Worm (Caenorhabditis elegans) whole organism, L2 larva: ENCODE results near the gene F16B4.4.

ENCODE experiments used
- C34F6.9 ChIP-seq: fragments of 150-350 bp; optimal IDR thresholded peaks from 2 replicates; lab custom pipeline; 2014; ENCODE audit warnings: missing biosample characterization, missing genetic modification characterization
- R02D3.7 ChIP-seq: fragments of 150-350 bp; optimal IDR thresholded peaks from 2 replicates; lab custom pipeline; 2014; ENCODE audit warnings: missing biosample characterization, missing genetic modification characterization
- alr-1 ChIP-seq: fragments of 150-350 bp; optimal IDR thresholded peaks from 2 replicates; lab custom pipeline; 2014; ENCODE audit warnings: missing biosample characterization, missing genetic modification characterization
- ama-1 ChIP-seq: fragments of 150-350 bp; optimal IDR thresholded peaks from 2 replicates; lab custom pipeline; 2018; ENCODE audit warnings: inconsistent platforms
- blmp-1 ChIP-seq: sonication (generic microtip); optimal IDR thresholded peaks from 2 replicates; lab custom pipeline; 2017; ENCODE audit warnings: missing genetic modification characterization, mild to moderate bottlenecking, missing compliant biosample characterization, antibody characterized with exemption, moderate library complexity; ENCODE audit not compliant: insufficient read depth
- ceh-16 ChIP-seq: fragments of 150-350 bp; optimal IDR thresholded peaks from 2 replicates; lab custom pipeline; 2014; ENCODE audit warnings: missing biosample characterization, missing genetic modification characterization
- ceh-82 ChIP-seq: fragments of 150-350 bp; optimal IDR thresholded peaks from 2 replicates; lab custom pipeline; 2014; ENCODE audit warnings: missing biosample characterization, missing genetic modification characterization
- crh-2 ChIP-seq: sonication (generic microtip); optimal IDR thresholded peaks from 2 replicates; lab custom pipeline; 2017; ENCODE audit warnings: missing biosample characterization, missing genetic modification characterization
- egl-27 ChIP-seq: sonication (generic microtip); optimal IDR thresholded peaks from 3 replicates; lab custom pipeline; 2017; ENCODE audit warnings: missing biosample characterization, missing genetic modification reagents, missing genetic modification characterization
- elt-1 ChIP-seq: fragments of 150-350 bp; optimal IDR thresholded peaks from 2 replicates; lab custom pipeline; 2014; ENCODE audit warnings: missing biosample characterization, missing genetic modification characterization
- fos-1 ChIP-seq: fragments of 150-350 bp; optimal IDR thresholded peaks from 2 replicates; lab custom pipeline; 2014; ENCODE audit warnings: missing biosample characterization, missing genetic modification characterization
- gmeb-1 ChIP-seq: fragments of 150-350 bp; optimal IDR thresholded peaks from 2 replicates; lab custom pipeline; 2014; ENCODE audit warnings: missing biosample characterization, missing genetic modification characterization
- lin-11 ChIP-seq: fragments of 150-350 bp; sonication (generic microtip); optimal IDR thresholded peaks from 2 replicates; lab custom pipeline; 2014; ENCODE audit warnings: missing biosample characterization, missing genetic modification characterization, inconsistent platforms, mixed read lengths
- lin-13 ChIP-seq: fragments of 150-350 bp; optimal IDR thresholded peaks from 2 replicates; lab custom pipeline; 2014; ENCODE audit warnings: missing biosample characterization, missing genetic modification reagents, missing genetic modification characterization
- lin-39 ChIP-seq: fragments of 150-350 bp; optimal IDR thresholded peaks from 2 replicates; lab custom pipeline; 2014; ENCODE audit warnings: missing biosample characterization, missing genetic modification reagents, missing genetic modification characterization
- lsy-2 ChIP-seq, 2 experiments: fragments of 150-350 bp in 1 of 2; sonication (generic microtip) in 1 of 2; optimal IDR thresholded peaks; 2 replicates each; lab custom pipeline; 2014 to 2017; ENCODE audit warnings: missing biosample characterization in 2 of 2, missing genetic modification characterization in 2 of 2
- mbf-1 ChIP-seq: sonication (generic microtip); optimal IDR thresholded peaks from 2 replicates; lab custom pipeline; 2017; ENCODE audit warnings: missing biosample characterization, missing genetic modification characterization
- mdl-1 ChIP-seq, 2 experiments: fragments of 150-350 bp in 1 of 2; sonication (generic microtip) in 1 of 2; optimal IDR thresholded peaks; 2 replicates each; lab custom pipeline; 2017; ENCODE audit warnings: missing biosample characterization in 2 of 2, missing genetic modification characterization in 2 of 2
- nhr-10 ChIP-seq: sonication (generic microtip); optimal IDR thresholded peaks from 2 replicates; lab custom pipeline; 2017; ENCODE audit warnings: missing biosample characterization, missing genetic modification characterization
- nhr-11 ChIP-seq: fragments of 150-350 bp; optimal IDR thresholded peaks from 2 replicates; lab custom pipeline; 2014; ENCODE audit warnings: missing biosample characterization, missing genetic modification characterization
- nhr-12 ChIP-seq: fragments of 150-350 bp; optimal IDR thresholded peaks from 2 replicates; lab custom pipeline; 2014; ENCODE audit warnings: missing biosample characterization, missing genetic modification characterization
- nhr-129 ChIP-seq: fragments of 150-350 bp; optimal IDR thresholded peaks from 2 replicates; lab custom pipeline; 2014; ENCODE audit warnings: missing biosample characterization, missing genetic modification characterization
- nhr-21 ChIP-seq: fragments of 150-350 bp; optimal IDR thresholded peaks from 2 replicates; lab custom pipeline; 2014; ENCODE audit warnings: missing biosample characterization, missing genetic modification characterization
- nhr-23 ChIP-seq: fragments of 150-350 bp; optimal IDR thresholded peaks from 2 replicates; lab custom pipeline; 2014; ENCODE audit warnings: missing biosample characterization, missing genetic modification reagents, missing genetic modification characterization
- nhr-237 ChIP-seq: fragments of 150-350 bp; optimal IDR thresholded peaks from 2 replicates; lab custom pipeline; 2014; ENCODE audit warnings: missing biosample characterization, missing genetic modification characterization
- nhr-25 ChIP-seq: fragments of 150-350 bp; sonication (generic microtip); optimal IDR thresholded peaks from 3 replicates; lab custom pipeline; 2014; ENCODE audit warnings: missing biosample characterization, missing genetic modification characterization
- nhr-6 ChIP-seq: fragments of 150-350 bp; optimal IDR thresholded peaks from 2 replicates; lab custom pipeline; 2014; ENCODE audit warnings: missing biosample characterization, missing genetic modification characterization
- nhr-77 ChIP-seq: fragments of 150-350 bp; optimal IDR thresholded peaks from 2 replicates; lab custom pipeline; 2014; ENCODE audit warnings: missing biosample characterization, missing genetic modification characterization
- skn-1 ChIP-seq: sonication (generic microtip); optimal IDR thresholded peaks from 2 replicates; lab custom pipeline; 2017; ENCODE audit warnings: missing biosample characterization, missing genetic modification characterization
- sma-9 ChIP-seq, 2 experiments: fragments of 150-350 bp in 1 of 2; sonication (generic microtip) in 1 of 2; optimal IDR thresholded peaks; 2 replicates each; lab custom pipeline; 2014 to 2016; ENCODE audit warnings: missing genetic modification characterization in 2 of 2, mild to moderate bottlenecking in 1 of 2, missing biosample characterization in 1 of 2, missing compliant biosample characterization in 1 of 2, missing genetic modification reagents in 1 of 2, moderate library complexity in 1 of 2
- snpc-4 ChIP-seq: fragments of 150-350 bp; optimal IDR thresholded peaks from 2 replicates; lab custom pipeline; 2014; ENCODE audit warnings: missing biosample characterization, missing genetic modification characterization
- unc-39 ChIP-seq: fragments of 150-350 bp; optimal IDR thresholded peaks from 2 replicates; lab custom pipeline; 2014; ENCODE audit warnings: missing biosample characterization, missing genetic modification characterization
- unc-55 ChIP-seq: fragments of 150-350 bp; sonication (generic microtip); optimal IDR thresholded peaks from 3 replicates; lab custom pipeline; 2014; ENCODE audit warnings: missing biosample characterization, missing genetic modification reagents, missing genetic modification characterization
- unc-62 ChIP-seq: fragments of 150-350 bp; optimal IDR thresholded peaks from 2 replicates; lab custom pipeline; 2014; ENCODE audit warnings: missing biosample characterization, missing genetic modification reagents, missing genetic modification characterization
- ztf-1 ChIP-seq: fragments of 200-800 bp; sonication (Bioruptor generic); conservative IDR thresholded peaks from 2 replicates; pipeline ENCODE4 v1.3.6; 2022; ENCODE audit warnings: missing genetic modification characterization, missing compliant biosample characterization
- ztf-11 ChIP-seq: sonication (generic microtip); optimal IDR thresholded peaks from 2 replicates; lab custom pipeline; 2017; ENCODE audit warnings: missing biosample characterization, missing genetic modification characterization
- ztf-4 ChIP-seq: fragments of 150-350 bp; optimal IDR thresholded peaks from 2 replicates; lab custom pipeline; 2014; ENCODE audit warnings: missing biosample characterization, missing genetic modification characterization

F16B4.4 gene

DNA sequence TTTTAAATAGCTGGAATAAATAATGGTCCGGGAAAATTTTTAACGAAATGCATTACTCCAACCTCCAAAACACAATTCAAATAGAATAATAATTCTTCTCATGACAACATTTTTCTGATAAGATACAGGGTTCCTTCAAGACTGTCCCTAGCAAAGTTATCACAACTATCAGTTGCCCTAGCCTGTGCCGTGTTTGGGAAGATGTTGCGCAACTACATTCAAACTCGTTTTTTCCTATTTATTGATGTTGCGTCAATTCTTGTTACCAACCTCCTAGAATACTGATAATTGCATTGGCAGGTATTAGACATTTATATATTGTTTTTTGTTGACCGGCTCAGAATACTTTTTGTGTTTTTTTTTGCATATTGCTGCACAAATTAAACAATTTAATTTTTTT, 38.7 kb upstream of the F16B4.4 start:
- TF ChIP-seq ztf-11 (tag; lab: Kevin White, UChicago) (no peak), mdl-1 (tag; optimal IDR thresholded peaks at IDR 0.05; lab: Kevin White, UChicago) (no peak), lin-13 (no peak), C34F6.9 (tag; lab: Kevin White, UChicago) (no peak), ztf-4 (tag; lab: Kevin White, UChicago) (no peak), unc-55 (GFP tag; lab: Kevin White, UChicago) (no peak), ceh-16 (tag; lab: Kevin White, UChicago) (no peak), nhr-25 (no peak), nhr-12 (tag; lab: Kevin White, UChicago) (no peak), nhr-77 (no peak), fos-1 (tag; lab: Kevin White, UChicago) (no peak), lin-11 (tag; lab: Kevin White, UChicago) (no peak), sma-9 (GFP tag; optimal IDR thresholded peaks at IDR 0.05; lab: Kevin White, UChicago) (no peak), sma-9 (tag; optimal IDR thresholded peaks at IDR 0.05; lab: Kevin White, UChicago) (no peak), lin-39 (tag; lab: Kevin White, UChicago) (no peak), nhr-23 (tag; lab: Kevin White, UChicago) (no peak), nhr-129 (tag; lab: Kevin White, UChicago) (no peak), alr-1 (tag; lab: Kevin White, UChicago) (no peak), nhr-11 (tag; lab: Kevin White, UChicago) (no peak), blmp-1 (no peak)
- TF ChIP-seq, all 48 proteins: peak for 0

DNA sequence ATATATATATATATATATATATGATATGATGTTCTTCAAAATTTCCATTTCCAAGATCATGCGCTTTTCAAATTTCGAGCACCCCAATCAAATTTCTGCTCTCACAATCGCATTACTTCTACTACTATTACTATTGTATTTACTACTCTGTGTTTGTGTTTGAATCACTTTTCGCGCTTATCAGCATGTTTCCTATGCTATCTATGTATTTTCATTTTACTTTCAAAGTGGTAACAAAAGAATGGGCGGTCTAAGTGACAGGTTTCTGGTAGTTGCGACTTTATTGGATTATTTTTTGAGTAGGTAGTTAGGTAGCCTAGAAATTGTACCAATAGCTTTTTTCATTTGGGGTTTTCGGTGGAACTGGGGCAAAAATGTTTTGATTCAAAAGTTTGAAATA, 35.7 kb upstream of the F16B4.4 start:
- TF ChIP-seq R02D3.7 (tag; lab: Kevin White, UChicago) (no peak), crh-2 (tag; lab: Kevin White, UChicago) (no peak), ceh-16 (tag; lab: Kevin White, UChicago) (no peak), nhr-77 (no peak), ama-1 (lab: Kevin White, UChicago) (no peak), lin-39 (tag; lab: Kevin White, UChicago) (no peak), unc-39 (tag; lab: Kevin White, UChicago) (no peak), nhr-6 (no peak), ceh-82 (tag; lab: Kevin White, UChicago) (no peak), lsy-2 (tag; optimal IDR thresholded peaks at IDR 0.05; lab: Kevin White, UChicago) (no peak), egl-27 (tag; lab: Kevin White, UChicago) (no peak), mbf-1 (no peak), ztf-1 (no peak), nhr-21 (tag; lab: Kevin White, UChicago) (no peak), nhr-129 (tag; lab: Kevin White, UChicago) (no peak), nhr-11 (tag; lab: Kevin White, UChicago) (no peak), C34F6.9 (tag; lab: Kevin White, UChicago) (no peak), nhr-10 (tag; lab: Kevin White, UChicago) (no peak), unc-62 (GFP tag; lab: Kevin White, UChicago) (no peak)

DNA sequence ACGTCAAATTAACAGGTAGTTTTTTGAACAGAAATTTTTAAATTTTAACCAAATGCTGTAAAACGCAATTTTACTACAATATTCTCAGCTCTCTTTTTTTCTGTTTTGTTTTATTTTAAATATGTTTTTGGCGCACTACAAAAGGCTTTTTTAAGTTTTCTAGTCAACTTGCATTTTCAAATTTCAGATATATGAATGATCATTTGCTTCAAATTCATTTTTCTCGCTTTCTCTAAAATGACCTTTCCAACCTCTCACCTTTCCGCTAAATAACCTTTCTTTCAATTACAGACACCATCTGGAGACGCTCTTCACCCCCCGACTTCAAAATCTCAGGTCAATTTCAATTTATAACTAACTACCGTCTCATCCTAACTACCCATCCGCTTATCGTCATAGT, 27.0 kb upstream of the F16B4.4 start, which contains the start of gene cdc-25.2:
TSS of gene cdc-25.2 (plus strand) at position 301 of the 400 bp plus-strand sequence.
- TF ChIP-seq ceh-16 (tag; lab: Kevin White, UChicago), result peak; percentile 59
- no peak for TF ChIP-seq ztf-4 (tag; lab: Kevin White, UChicago)

DNA sequence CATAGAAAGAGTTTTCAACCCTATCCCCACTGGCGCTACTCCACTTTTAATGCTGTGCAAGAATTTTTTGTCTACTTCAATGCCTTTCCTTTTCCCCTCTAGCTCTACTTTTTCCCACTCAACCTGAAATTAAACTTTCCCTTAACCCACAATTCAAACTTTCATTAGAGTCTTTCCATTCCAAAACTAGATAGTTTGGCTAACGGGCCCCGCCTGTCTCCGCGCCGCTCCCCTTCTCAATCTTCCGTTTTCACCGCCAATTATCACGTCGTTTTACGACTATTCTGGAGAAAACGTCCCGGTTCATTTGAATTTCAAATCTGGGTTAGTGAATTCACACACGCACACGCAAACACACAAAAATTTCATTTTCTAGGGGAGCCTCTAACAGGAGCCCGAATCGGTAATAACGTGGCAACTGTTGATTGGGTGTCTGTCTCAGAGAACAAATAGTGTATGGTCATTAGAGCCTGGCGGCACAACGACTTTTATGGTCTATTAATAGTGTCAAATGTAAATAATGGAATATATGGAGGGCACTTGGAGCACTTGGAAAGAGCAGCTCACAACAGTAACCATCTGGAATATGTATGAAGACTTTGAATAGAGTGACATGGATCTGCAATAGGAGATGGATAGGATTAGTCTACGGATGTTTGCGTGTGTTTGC, 23.9 kb upstream of the F16B4.4 start:
- TF ChIP-seq nhr-237 (tag; lab: Kevin White, UChicago), result no peak
- TF ChIP-seq unc-55 (GFP tag; lab: Kevin White, UChicago), result no peak
- TF ChIP-seq nhr-23 (tag; lab: Kevin White, UChicago), result no peak
- no peak for TF ChIP-seq snpc-4
- TF ChIP-seq ztf-11 (tag; lab: Kevin White, UChicago), result no peak
- TF ChIP-seq, all 48 proteins: peak for 0

DNA sequence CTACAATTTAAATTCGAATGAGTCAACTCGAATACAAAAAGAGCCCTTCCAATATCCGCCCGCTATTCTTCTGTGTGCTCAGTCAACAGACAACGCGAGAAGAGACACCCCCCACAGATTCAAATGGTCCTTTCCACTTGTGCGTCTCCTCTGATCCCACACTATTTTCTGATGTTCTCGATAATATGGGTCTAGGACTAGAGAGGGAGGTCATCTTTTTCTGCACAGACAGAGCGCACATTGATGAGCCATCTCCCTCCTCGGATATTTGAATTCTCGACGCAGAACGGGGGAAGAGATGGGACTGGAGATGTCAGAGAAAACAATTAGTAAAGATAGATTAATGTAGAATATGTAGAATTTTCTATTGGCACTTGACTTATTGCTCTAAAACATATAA, 23.1 kb upstream of the F16B4.4 start:
- no peak for TF ChIP-seq lin-39 (tag; lab: Kevin White, UChicago)
- TF ChIP-seq lin-13, result no peak
- no peak for TF ChIP-seq fos-1 (tag; lab: Kevin White, UChicago)
- no peak for TF ChIP-seq egl-27 (tag; lab: Kevin White, UChicago)
- TF ChIP-seq unc-39 (tag; lab: Kevin White, UChicago), result no peak
- TF ChIP-seq R02D3.7 (tag; lab: Kevin White, UChicago), result no peak
- TF ChIP-seq skn-1, result no peak
- no peak for TF ChIP-seq ztf-1
- TF ChIP-seq ztf-11 (tag; lab: Kevin White, UChicago), result no peak
- no peak for TF ChIP-seq nhr-77
- no peak for TF ChIP-seq unc-62 (GFP tag; lab: Kevin White, UChicago)
- TF ChIP-seq ceh-82 (tag; lab: Kevin White, UChicago), result no peak
- no peak for TF ChIP-seq mbf-1
- no peak for TF ChIP-seq gmeb-1 (tag; lab: Kevin White, UChicago)
- TF ChIP-seq elt-1 (tag; lab: Kevin White, UChicago), result no peak
